Fruit fly (Drosophila melanogaster): Measurements from ENCODE around the gene CG31650.

dm6 chr2L:5054953-5055352 is 10.4 kb upstream of the CG31650 start, which contains the start of the genes CG14036 and His3.3A:
- TF ChIP-seq lola (GFP tag; optimal IDR thresholded peaks at IDR 0.05) (no peak), br (GFP tag; optimal IDR thresholded peaks at IDR 0.05) (no peak)
